Worm (Caenorhabditis elegans) whole organism, young adult: ENCODE measurements around the gene wht-3.

Experiments
- repo-1 ChIP-seq: sonication (generic microtip); optimal IDR thresholded peaks from 2 replicates; lab custom pipeline; 2017; ENCODE audit warnings: mild to moderate bottlenecking, missing genetic modification characterization, missing compliant biosample characterization
- snpc-1.3 ChIP-seq: sonication (generic microtip); optimal IDR thresholded peaks from 2 replicates; lab custom pipeline; 2017; ENCODE audit warnings: missing genetic modification characterization, mild to moderate bottlenecking, missing compliant biosample characterization, antibody characterized with exemption, moderate library complexity, missing genotype, missing genetic modification reagents; ENCODE audit not compliant: insufficient read depth
- ztf-18 ChIP-seq: sonication (generic microtip); optimal IDR thresholded peaks from 2 replicates; lab custom pipeline; 2016; ENCODE audit warnings: missing genotype, mild to moderate bottlenecking, missing genetic modification characterization, missing compliant biosample characterization

DNA sequence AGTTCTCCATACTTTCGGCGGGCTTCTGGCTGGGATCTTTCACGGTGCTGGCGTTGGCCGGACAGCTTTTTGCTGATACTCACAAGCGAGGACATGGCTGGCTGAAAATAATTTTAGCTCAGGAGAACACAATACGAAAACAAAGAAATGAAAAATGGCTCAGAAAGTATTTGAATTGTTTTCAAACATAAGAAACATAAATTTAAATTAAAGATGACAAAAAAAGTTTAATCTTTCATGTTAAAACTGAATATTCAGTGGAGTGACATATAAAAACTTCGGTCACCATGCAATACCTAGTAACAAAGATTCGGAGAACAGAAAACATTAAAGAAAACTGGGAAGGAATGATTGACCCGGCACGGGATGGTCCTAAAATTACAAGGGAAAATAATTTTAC lies 27.2 kb upstream of the wht-3 start, which contains the start of gene C16C10.2:
- no peak for TF ChIP-seq repo-1
- no peak for TF ChIP-seq snpc-1.3 (tag; lab: Kevin White, UChicago)
- no peak for TF ChIP-seq ztf-18 (tag; lab: Kevin White, UChicago)
